Worm (Caenorhabditis elegans) whole organism, dauer: ENCODE measurements around the gene K09C4.10.

Experiments
- unc-62 ChIP-seq: sonication (generic microtip); optimal IDR thresholded peaks from 2 replicates; lab custom pipeline; 2017; ENCODE audit warnings: missing biosample characterization, missing genetic modification reagents, missing genetic modification characterization

The K09C4.10 gene

ce11 chrX:3289183-3289582 lies 9.2 kb upstream of the K09C4.10 start, which contains the start of gene K09C4.4:
Gene K09C4.4 (plus strand): TSS chrX:3289483.
- no peak for TF ChIP-seq unc-62

- TF ChIP-seq unc-62 = no peak
Observed at ce11 chrX:3285448-3285847, 5.4 kb upstream of the K09C4.10 start.

- no peak for TF ChIP-seq unc-62
Observed at ce11 chrX:3284967-3285366, 4.9 kb upstream of the K09C4.10 start.

ce11 chrX:3283189-3283588 lies 3.2 kb upstream of the K09C4.10 start:
- no peak for TF ChIP-seq unc-62

ce11 chrX:3282306-3282705 lies 2.3 kb upstream of the K09C4.10 start, which contains the start of gene K09C4.5:
Gene K09C4.5 (plus strand): TSS chrX:3282631.
- no peak for TF ChIP-seq unc-62

- no peak for TF ChIP-seq unc-62
Observed at ce11 chrX:3272580-3272979, 7.5 kb downstream of the K09C4.10 start, which contains the start of gene K09C4.7. Gene K09C4.7 (plus strand): TSS chrX:3272880.

ce11 chrX:3271673-3272072 lies 8.4 kb downstream of the K09C4.10 start, which contains the start of gene K09C4.9:
Gene K09C4.9 (minus strand): TSS chrX:3271773.
- TF ChIP-seq unc-62 = no peak

ce11 chrX:3270806-3271205 lies 9.2 kb downstream of the K09C4.10 start, which contains the start of gene sul-1:
Gene sul-1 (minus strand): TSS chrX:3270906.
- TF ChIP-seq unc-62 = no peak

ce11 chrX:3262600-3262999 lies 17.4 kb downstream of the K09C4.10 start, which contains the start of gene fbxb-71:
Gene fbxb-71 (plus strand): TSS chrX:3262900.
- TF ChIP-seq unc-62 = no peak

- no peak for TF ChIP-seq unc-62
Observed at ce11 chrX:3260509-3260908, 19.5 kb downstream of the K09C4.10 start, which contains the start of gene lbp-2. Gene lbp-2 (plus strand): TSS chrX:3260610.

ce11 chrX:3258842-3259241 lies 21.2 kb downstream of the K09C4.10 start, which contains the start of gene lbp-1:
Gene lbp-1 (plus strand): TSS chrX:3259142.
- TF ChIP-seq unc-62 = no peak

- TF ChIP-seq unc-62 = no peak
Observed at ce11 chrX:3256784-3257493, 23.1 kb downstream of the K09C4.10 start, which contains the start of gene lbp-3. Gene lbp-3 (plus strand): TSS chrX:3257372.

- no peak for TF ChIP-seq unc-62
Observed at ce11 chrX:3252500-3252899, 27.5 kb downstream of the K09C4.10 start, which contains the start of gene tba-9. Gene tba-9 (plus strand): TSS chrX:3252800.

ce11 chrX:3250481-3251091 lies 29.4 kb downstream of the K09C4.10 start, which contains the start of gene pqn-37:
Gene pqn-37 (minus strand): TSS chrX:3250531.
- TF ChIP-seq unc-62 = no peak

- TF ChIP-seq unc-62 = no peak
Observed at ce11 chrX:3247768-3248167, 32.3 kb downstream of the K09C4.10 start.

ce11 chrX:3245812-3246211 lies 34.2 kb downstream of the K09C4.10 start, which contains the start of gene F40F4.7:
Gene F40F4.7 (minus strand): TSS chrX:3245933.
- no peak for TF ChIP-seq unc-62

- TF ChIP-seq unc-62 = no peak
Observed at ce11 chrX:3244402-3244801, 35.6 kb downstream of the K09C4.10 start.
